Worm (Caenorhabditis elegans) whole organism, L4 larva: Measurements from ENCODE around the gene C16A11.4.

ENCODE experiments used
- D1046.2 ChIP-seq: fragments of 200-800 bp; sonication (Bioruptor generic); IDR thresholded peaks from 2 replicates; pipeline ENCODE4 v1.3.6; 2022; ENCODE audit warnings: missing genetic modification characterization, missing compliant biosample characterization
- F37D6.2 ChIP-seq: sonication (generic microtip); optimal IDR thresholded peaks from 2 replicates; lab custom pipeline; 2016; ENCODE audit warnings: mild to moderate bottlenecking, missing genetic modification characterization, missing compliant biosample characterization
- aly-2 ChIP-seq: sonication (generic microtip); optimal IDR thresholded peaks from 2 replicates; lab custom pipeline; 2018; ENCODE audit warnings: missing biosample characterization, missing genetic modification characterization
- attf-4 ChIP-seq: sonication (generic microtip); optimal IDR thresholded peaks from 3 replicates; lab custom pipeline; 2017; ENCODE audit warnings: missing biosample characterization, missing genetic modification characterization
- ceh-28 ChIP-seq: fragments of 150-350 bp; optimal IDR thresholded peaks from 2 replicates; lab custom pipeline; 2014; ENCODE audit warnings: missing biosample characterization, missing genetic modification reagents, missing genetic modification characterization
- daf-12 ChIP-seq: fragments of 150-350 bp; optimal IDR thresholded peaks from 2 replicates; lab custom pipeline; 2014; ENCODE audit warnings: missing biosample characterization, missing genetic modification reagents, missing genetic modification characterization
- fos-1 ChIP-seq: fragments of 150-350 bp; optimal IDR thresholded peaks from 2 replicates; lab custom pipeline; 2014; ENCODE audit warnings: missing biosample characterization, missing genetic modification characterization
- mdl-1 ChIP-seq, 2 experiments: fragments of 150-350 bp in 1 of 2; sonication (generic microtip) in 1 of 2; optimal IDR thresholded peaks; 2 replicates each; lab custom pipeline; 2014 to 2017; ENCODE audit warnings: missing biosample characterization in 2 of 2, missing genetic modification characterization in 2 of 2
- nhr-28 ChIP-seq: fragments of 150-350 bp; optimal IDR thresholded peaks from 2 replicates; lab custom pipeline; 2014; ENCODE audit warnings: missing biosample characterization, missing genetic modification characterization
- nhr-77 ChIP-seq: fragments of 150-350 bp; optimal IDR thresholded peaks from 2 replicates; lab custom pipeline; 2014; ENCODE audit warnings: missing biosample characterization, missing genetic modification characterization
- unc-130 ChIP-seq: sonication (generic microtip); optimal IDR thresholded peaks from 2 replicates; lab custom pipeline; 2016; ENCODE audit warnings: missing genetic modification reagents, missing genetic modification characterization, missing compliant biosample characterization
- unc-62 ChIP-seq, 3 experiments: fragments of 150-350 bp in 1 of 3; sonication (generic microtip); optimal IDR thresholded peaks in 2 of 3; peaks in 1 of 3; 1 replicate in 1 of 3; 2 replicates in 2 of 3; lab custom pipeline; 2014 to 2017; ENCODE audit warnings: missing biosample characterization in 3 of 3, missing genetic modification characterization in 3 of 3, missing genetic modification reagents in 3 of 3, missing genotype in 1 of 3
- zfp-2 ChIP-seq: sonication (generic microtip); optimal IDR thresholded peaks from 2 replicates; lab custom pipeline; 2016; ENCODE audit warnings: mild to moderate bottlenecking, missing genetic modification characterization, missing compliant biosample characterization
- ztf-11 ChIP-seq: fragments of 150-350 bp; optimal IDR thresholded peaks from 2 replicates; lab custom pipeline; 2014; ENCODE audit warnings: missing biosample characterization, missing genetic modification characterization

- no peak for TF ChIP-seq mdl-1 (tag; optimal IDR thresholded peaks at IDR 0.05; lab: Kevin White, UChicago)
- TF ChIP-seq ceh-28 (tag; lab: Kevin White, UChicago), result peak; percentile 95
- TF ChIP-seq aly-2 (tag; lab: Kevin White, UChicago), result no peak
- no peak for TF ChIP-seq fos-1 (tag; lab: Kevin White, UChicago)
- TF ChIP-seq ztf-11 (tag; lab: Kevin White, UChicago), result no peak
- TF ChIP-seq daf-12 (tag; lab: Kevin White, UChicago), result no peak
- no peak for TF ChIP-seq attf-4 (tag; lab: Kevin White, UChicago)
- TF ChIP-seq D1046.2 (GFP tag; lab: Robert Waterston, UW), result no peak
- no peak for TF ChIP-seq zfp-2 (tag; lab: Kevin White, UChicago)
- TF ChIP-seq unc-62 (GFP tag; optimal IDR thresholded peaks at IDR 0.05 in 1 of 2; lab: Kevin White, UChicago), result no peak
- no peak for TF ChIP-seq unc-62 (tag; optimal IDR thresholded peaks at IDR 0.05; lab: Kevin White, UChicago)
- TF ChIP-seq F37D6.2 (tag; lab: Kevin White, UChicago), result no peak
- no peak for TF ChIP-seq unc-130 (GFP tag; lab: Kevin White, UChicago)
- TF ChIP-seq nhr-77 (tag; lab: Kevin White, UChicago), result no peak
- TF ChIP-seq nhr-28, result no peak
These were observed 29.7 kb downstream of the C16A11.4 start, which contains the start of gene C16A11.7 for ce11 chrII:4256541-4257001.
